Fruit fly (Drosophila melanogaster): ENCODE results near the gene apolpp.

DNA sequence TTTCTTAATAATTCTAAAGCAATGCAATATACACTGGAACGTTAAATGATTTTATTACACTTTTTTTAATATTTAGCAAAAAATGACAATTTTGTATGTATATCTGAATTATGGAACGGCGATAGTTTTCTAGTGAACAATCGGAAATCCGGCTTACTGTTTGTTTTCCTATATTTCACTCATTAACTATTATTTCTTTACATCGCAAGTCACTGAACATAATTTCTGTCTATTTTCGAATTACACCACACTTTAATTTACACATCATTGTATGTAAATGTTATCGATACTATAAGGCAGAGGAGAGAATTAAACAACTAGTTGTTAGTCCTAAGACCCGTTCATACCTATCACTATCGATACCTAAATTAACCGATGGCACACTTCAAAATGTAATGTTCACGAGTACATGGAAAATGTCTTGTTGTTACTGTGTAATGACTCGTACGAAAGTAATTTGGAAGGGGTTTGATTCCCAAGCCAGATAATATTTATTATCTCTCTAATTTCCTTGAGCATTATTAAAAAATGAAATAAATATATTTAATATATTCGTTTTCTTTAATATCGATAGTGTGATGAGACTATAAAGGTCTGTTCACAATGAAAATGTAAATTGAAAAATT lies 33.9 kb upstream of the apolpp start, which contains the start of gene PlexA:
- peak; percentile 75 for TF ChIP-seq OdsH (GFP tag; optimal IDR thresholded peaks at IDR 0.05)
- TF ChIP-seq lz (GFP tag; optimal IDR thresholded peaks at IDR 0.05): peak; percentile 73
- peak; percentile 58 for TF ChIP-seq CG34406 (GFP tag; optimal IDR thresholded peaks at IDR 0.05)
- no peak for TF ChIP-seq fd59A (GFP tag; optimal IDR thresholded peaks at IDR 0.05)
- peak; percentile 69 for TF ChIP-seq Eip78C (GFP tag)
- peak; percentile 88 for TF ChIP-seq CG11902 (GFP tag; optimal IDR thresholded peaks at IDR 0.05)
- TF ChIP-seq CG3032 (tag; optimal IDR thresholded peaks at IDR 0.05): peak; percentile 89
- TF ChIP-seq Gug (GFP tag; IDR thresholded peaks at IDR 0.05): peak; percentile 89
- peak; percentile 6 for TF ChIP-seq dac (GFP tag; optimal IDR thresholded peaks at IDR 0.05)
- TF ChIP-seq Ets96B (tag; optimal IDR thresholded peaks at IDR 0.05): peak; percentile 73
- peak; percentile 70 for TF ChIP-seq CG4318 (GFP tag; optimal IDR thresholded peaks at IDR 0.05)

Data from whole organism, prepupa.